Worm (Caenorhabditis elegans) whole organism, L1 larva: Measurements from ENCODE around the gene Y73B6BL.27.

ENCODE experiments used
- C04F5.9 ChIP-seq: sonication (generic microtip); optimal IDR thresholded peaks from 2 replicates; lab custom pipeline; 2016; ENCODE audit warnings: missing genetic modification characterization, missing compliant biosample characterization
- C16A3.4 ChIP-seq: fragments of 150-350 bp; optimal IDR thresholded peaks from 2 replicates; lab custom pipeline; 2014; ENCODE audit warnings: missing biosample characterization, missing genetic modification characterization
- F16B12.6 ChIP-seq: fragments of 150-350 bp; optimal IDR thresholded peaks from 2 replicates; lab custom pipeline; 2014; ENCODE audit warnings: missing biosample characterization, missing genetic modification characterization
- Y116A8C.19 ChIP-seq: sonication (generic microtip); optimal IDR thresholded peaks from 2 replicates; lab custom pipeline; 2016; ENCODE audit warnings: missing compliant biosample characterization, missing genetic modification characterization, borderline replicate concordance
- aha-1 ChIP-seq: fragments of 150-350 bp; optimal IDR thresholded peaks from 2 replicates; lab custom pipeline; 2014; ENCODE audit warnings: missing biosample characterization, missing genetic modification characterization
- alr-1 ChIP-seq: fragments of 200-800 bp; sonication (Bioruptor generic); optimal IDR thresholded peaks from 2 replicates; lab custom pipeline; 2018; ENCODE audit warnings: borderline replicate concordance, mild to moderate bottlenecking, missing genetic modification characterization, missing compliant biosample characterization
- aly-2 ChIP-seq: fragments of 150-350 bp; optimal IDR thresholded peaks from 2 replicates; lab custom pipeline; 2014; ENCODE audit warnings: missing biosample characterization, missing genetic modification characterization
- blmp-1 ChIP-seq: fragments of 150-350 bp; optimal IDR thresholded peaks from 2 replicates; lab custom pipeline; 2014; ENCODE audit warnings: missing biosample characterization, missing genetic modification characterization
- ceh-63 ChIP-seq: fragments of 200-800 bp; sonication (Bioruptor generic); optimal IDR thresholded peaks from 2 replicates; lab custom pipeline; 2018; ENCODE audit warnings: mild to moderate bottlenecking, missing genetic modification characterization, missing compliant biosample characterization
- ceh-82 ChIP-seq, 3 experiments: fragments of 150-350 bp in 1 of 3; sonication (generic microtip) in 2 of 3; optimal IDR thresholded peaks; 2 replicates each; lab custom pipeline; 2014 to 2017; ENCODE audit warnings: missing biosample characterization in 3 of 3, missing genetic modification characterization in 3 of 3
- ceh-88 ChIP-seq: fragments of 200-800 bp; sonication (Bioruptor generic); IDR thresholded peaks from 2 replicates; pipeline ENCODE4 v1.3.6; 2022; ENCODE audit warnings: missing genetic modification characterization, missing compliant biosample characterization
- efl-1 ChIP-seq, 4 experiments: fragments of 150-350 bp; optimal IDR thresholded peaks in 3 of 4; peaks in 1 of 4; 1 replicate in 1 of 4; 2 replicates in 3 of 4; lab custom pipeline; 2014; ENCODE audit warnings: missing biosample characterization in 2 of 4, missing genetic modification characterization in 2 of 4, missing genetic modification reagents in 2 of 4
- egl-13 ChIP-seq: sonication (generic microtip); optimal IDR thresholded peaks from 2 replicates; lab custom pipeline; 2016; ENCODE audit warnings: missing genotype, missing genetic modification reagents, missing genetic modification characterization, missing compliant biosample characterization
- fkh-8 ChIP-seq: sonication (generic microtip); optimal IDR thresholded peaks from 2 replicates; lab custom pipeline; 2016; ENCODE audit warnings: mild to moderate bottlenecking, missing genetic modification characterization, missing compliant biosample characterization
- hlh-17 ChIP-seq: fragments of 200-800 bp; sonication (Bioruptor generic); optimal IDR thresholded peaks from 2 replicates; lab custom pipeline; 2018; ENCODE audit warnings: missing genetic modification characterization, mild to moderate bottlenecking, missing compliant biosample characterization, moderate library complexity, borderline replicate concordance
- hpl-2 ChIP-seq: fragments of 150-350 bp; optimal IDR thresholded peaks from 2 replicates; lab custom pipeline; 2014; ENCODE audit warnings: missing biosample characterization, missing genetic modification reagents, missing genetic modification characterization
- irx-1 ChIP-seq: sonication (generic microtip); optimal IDR thresholded peaks from 2 replicates; lab custom pipeline; 2016; ENCODE audit warnings: missing genetic modification characterization, missing compliant biosample characterization
- isw-1 ChIP-seq: fragments of 200-800 bp; sonication (Bioruptor generic); IDR thresholded peaks from 2 replicates; pipeline ENCODE4 v1.3.6; 2022; ENCODE audit warnings: missing genetic modification characterization, missing compliant biosample characterization
- jun-1 ChIP-seq: fragments of 150-350 bp; optimal IDR thresholded peaks from 2 replicates; lab custom pipeline; 2014; ENCODE audit warnings: missing biosample characterization, missing genetic modification reagents, missing genetic modification characterization
- lin-13 ChIP-seq: fragments of 150-350 bp; optimal IDR thresholded peaks from 2 replicates; lab custom pipeline; 2014; ENCODE audit warnings: missing biosample characterization, missing genetic modification reagents, missing genetic modification characterization
- lin-14 ChIP-seq: fragments of 200-800 bp; sonication (Bioruptor generic); optimal IDR thresholded peaks from 2 replicates; lab custom pipeline; 2018; ENCODE audit warnings: mild to moderate bottlenecking, missing genetic modification characterization, moderate library complexity, missing compliant biosample characterization
- lin-15B ChIP-seq: fragments of 150-350 bp; sonication (generic microtip); optimal IDR thresholded peaks from 3 replicates; lab custom pipeline; 2014; ENCODE audit warnings: missing biosample characterization, missing genetic modification characterization
- lin-35 ChIP-seq, 2 experiments: fragments of 150-350 bp; optimal IDR thresholded peaks; 2 replicates each; lab custom pipeline; 2014; ENCODE audit warnings: missing biosample characterization in 2 of 2, missing genetic modification characterization in 2 of 2, missing genetic modification reagents in 2 of 2
- lir-3 ChIP-seq: sonication (generic microtip); optimal IDR thresholded peaks from 2 replicates; lab custom pipeline; 2016; ENCODE audit warnings: mild to moderate bottlenecking, missing genetic modification characterization, moderate library complexity, missing compliant biosample characterization; ENCODE audit not compliant: poor library complexity
- lsy-2 ChIP-seq, 2 experiments: fragments of 150-350 bp; optimal IDR thresholded peaks; 2 replicates each; lab custom pipeline; 2014; ENCODE audit warnings: missing biosample characterization in 2 of 2, missing genetic modification characterization in 2 of 2
- mab-9 ChIP-seq: fragments of 200-800 bp; sonication (Bioruptor generic); IDR thresholded peaks from 2 replicates; pipeline ENCODE4 v1.3.6; 2022; ENCODE audit warnings: missing genetic modification reagents, missing genetic modification characterization, missing compliant biosample characterization
- mef-2 ChIP-seq: fragments of 150-350 bp; optimal IDR thresholded peaks from 2 replicates; lab custom pipeline; 2014; ENCODE audit warnings: missing biosample characterization, missing genetic modification characterization
- nhr-20 ChIP-seq: sonication (generic microtip); optimal IDR thresholded peaks from 2 replicates; lab custom pipeline; 2016; ENCODE audit warnings: mild to moderate bottlenecking, missing genetic modification characterization, missing compliant biosample characterization
- nhr-71 ChIP-seq: sonication (generic microtip); optimal IDR thresholded peaks from 2 replicates; lab custom pipeline; 2016; ENCODE audit warnings: mild to moderate bottlenecking, missing genetic modification characterization, moderate library complexity, missing compliant biosample characterization
- nhr-76 ChIP-seq: sonication (generic microtip); optimal IDR thresholded peaks from 2 replicates; lab custom pipeline; 2017; ENCODE audit warnings: missing biosample characterization, missing genetic modification characterization
- nhr-77 ChIP-seq: fragments of 150-350 bp; optimal IDR thresholded peaks from 2 replicates; lab custom pipeline; 2014; ENCODE audit warnings: missing biosample characterization, missing genetic modification characterization
- nhr-84 ChIP-seq: sonication (generic microtip); optimal IDR thresholded peaks from 2 replicates; lab custom pipeline; 2017; ENCODE audit warnings: missing biosample characterization, missing genetic modification characterization
- nhr-85 ChIP-seq: sonication (generic microtip); peaks from one replicate; lab custom pipeline; 2016; ENCODE audit warnings: missing genetic modification characterization, inconsistent platforms, missing compliant biosample characterization
- pag-3 ChIP-seq: sonication (generic microtip); optimal IDR thresholded peaks from 2 replicates; lab custom pipeline; 2017; ENCODE audit warnings: missing genetic modification characterization, mild to moderate bottlenecking, missing compliant biosample characterization, antibody characterized with exemption, borderline replicate concordance; ENCODE audit not compliant: insufficient read depth
- pax-3 ChIP-seq: fragments of 200-800 bp; sonication (Bioruptor generic); optimal IDR thresholded peaks from 2 replicates; lab custom pipeline; 2018; ENCODE audit warnings: mild to moderate bottlenecking, missing genetic modification characterization, moderate library complexity, missing compliant biosample characterization
- pqm-1 ChIP-seq: sonication (generic microtip); optimal IDR thresholded peaks from 3 replicates; lab custom pipeline; 2017; ENCODE audit warnings: missing biosample characterization, missing genetic modification characterization
- rnt-1 ChIP-seq: sonication (generic microtip); optimal IDR thresholded peaks from 2 replicates; lab custom pipeline; 2016; ENCODE audit warnings: mild to moderate bottlenecking, missing genetic modification characterization, moderate library complexity, missing compliant biosample characterization
- skn-1 ChIP-seq: fragments of 150-350 bp; optimal IDR thresholded peaks from 2 replicates; lab custom pipeline; 2014; ENCODE audit warnings: missing biosample characterization, missing genetic modification characterization
- sptf-1 ChIP-seq: fragments of 150-350 bp; optimal IDR thresholded peaks from 2 replicates; lab custom pipeline; 2014; ENCODE audit warnings: missing biosample characterization, missing genetic modification characterization
- sup-37 ChIP-seq: fragments of 200-800 bp; sonication (Bioruptor generic); optimal IDR thresholded peaks from 2 replicates; lab custom pipeline; 2018; ENCODE audit warnings: mild to moderate bottlenecking, missing genetic modification characterization, missing compliant biosample characterization
- swsn-7 ChIP-seq: sonication (generic microtip); optimal IDR thresholded peaks from 2 replicates; lab custom pipeline; 2016; ENCODE audit warnings: missing genetic modification characterization, missing compliant biosample characterization
- unc-130 ChIP-seq: fragments of 150-350 bp; optimal IDR thresholded peaks from 2 replicates; lab custom pipeline; 2017; ENCODE audit warnings: missing biosample characterization, missing genetic modification characterization, inconsistent platforms
- unc-86 ChIP-seq: sonication (generic microtip); optimal IDR thresholded peaks from 2 replicates; lab custom pipeline; 2016; ENCODE audit warnings: missing genetic modification characterization, missing compliant biosample characterization
- unc-98 ChIP-seq: fragments of 200-800 bp; sonication (Bioruptor generic); IDR thresholded peaks from 2 replicates; pipeline ENCODE4 v1.3.6; 2022; ENCODE audit warnings: missing genetic modification characterization, missing compliant biosample characterization
- vab-15 ChIP-seq: sonication (generic microtip); optimal IDR thresholded peaks from 2 replicates; lab custom pipeline; 2017; ENCODE audit warnings: missing genotype, mild to moderate bottlenecking, missing genetic modification characterization, missing compliant biosample characterization
- xbp-1 ChIP-seq: sonication (generic microtip); optimal IDR thresholded peaks from 2 replicates; lab custom pipeline; 2016; ENCODE audit warnings: missing genetic modification characterization, missing compliant biosample characterization
- zip-4 ChIP-seq: fragments of 200-800 bp; sonication (Bioruptor generic); optimal IDR thresholded peaks from 2 replicates; lab custom pipeline; 2018; ENCODE audit warnings: mild to moderate bottlenecking, missing genetic modification characterization, moderate library complexity, missing compliant biosample characterization
- ztf-4 ChIP-seq: fragments of 150-350 bp; optimal IDR thresholded peaks from 2 replicates; lab custom pipeline; 2014; ENCODE audit warnings: missing biosample characterization, missing genetic modification characterization

Gene Y73B6BL.27

ce11 chrIV:6480978-6481377, 7.9 kb upstream of the Y73B6BL.27 start (continued):
- no peak for TF ChIP-seq lsy-2 (tag; optimal IDR thresholded peaks at IDR 0.05; lab: Kevin White, UChicago)
- peak; percentile 44 for TF ChIP-seq rnt-1
- no peak for TF ChIP-seq alr-1 (tag; lab: Kevin White, UChicago)
- peak; percentile 43 for TF ChIP-seq nhr-77
- TF ChIP-seq pag-3 = no peak
- no peak for TF ChIP-seq sptf-1
- TF ChIP-seq isw-1 (GFP tag; lab: Robert Waterston, UW) = no peak
- peak; percentile 8 for TF ChIP-seq swsn-7
- TF ChIP-seq lir-3 (tag; lab: Kevin White, UChicago) = no peak
- no peak for TF ChIP-seq pax-3 (tag; lab: Kevin White, UChicago)
- TF ChIP-seq hpl-2 (GFP tag; lab: Kevin White, UChicago) = no peak
- no peak for TF ChIP-seq F16B12.6 (tag; lab: Kevin White, UChicago)
- TF ChIP-seq mef-2 (tag; lab: Kevin White, UChicago) = no peak
- TF ChIP-seq vab-15 = no peak
- no peak for TF ChIP-seq aha-1 (tag; lab: Kevin White, UChicago)
- no peak for TF ChIP-seq jun-1 (tag; lab: Kevin White, UChicago)
- no peak for TF ChIP-seq fkh-8 (tag; lab: Kevin White, UChicago)
- no peak for TF ChIP-seq unc-98 (GFP tag; lab: Robert Waterston, UW)
- no peak for TF ChIP-seq pqm-1 (tag; lab: Kevin White, UChicago)
- no peak for TF ChIP-seq ztf-4 (tag; lab: Kevin White, UChicago)
- no peak for TF ChIP-seq skn-1 (tag; lab: Kevin White, UChicago)
- peak in 1 of 2 experiments; percentile 21 for TF ChIP-seq efl-1 (optimal IDR thresholded peaks at IDR 0.05; lab: Kevin White, UChicago)
- TF ChIP-seq efl-1 (GFP tag; optimal IDR thresholded peaks at IDR 0.05 in 1 of 2; lab: Kevin White, UChicago) = peak in 1 of 2 experiments; percentile 89
- TF ChIP-seq ceh-63 (GFP tag; lab: Kevin White, UChicago) = no peak
- peak; percentile 37 for TF ChIP-seq C16A3.4 (tag; lab: Kevin White, UChicago)
- TF ChIP-seq ceh-82 (tag; optimal IDR thresholded peaks at IDR 0.05; lab: Kevin White, UChicago) = peak in 1 of 3 experiments; percentile 25
- TF ChIP-seq lin-35 (GFP tag; optimal IDR thresholded peaks at IDR 0.05; lab: Kevin White, UChicago) = peak; percentile 23 to 69
- TF ChIP-seq irx-1 (tag; lab: Kevin White, UChicago) = no peak
- no peak for TF ChIP-seq hlh-17
- TF ChIP-seq unc-130 (tag; lab: Kevin White, UChicago) = no peak
- TF ChIP-seq lin-15B = no peak
- no peak for TF ChIP-seq aly-2 (tag; lab: Kevin White, UChicago)
- no peak for TF ChIP-seq nhr-84 (tag; lab: Kevin White, UChicago)
- no peak for TF ChIP-seq sup-37 (GFP tag; lab: Kevin White, UChicago)
- TF ChIP-seq blmp-1 = no peak
- TF ChIP-seq zip-4 (GFP tag; lab: Kevin White, UChicago) = no peak
- no peak for TF ChIP-seq ceh-88 (GFP tag; lab: Robert Waterston, UW)
- no peak for TF ChIP-seq xbp-1
- no peak for TF ChIP-seq lin-13 (GFP tag; lab: Kevin White, UChicago)
- TF ChIP-seq egl-13 (tag; lab: Kevin White, UChicago) = no peak
- TF ChIP-seq C04F5.9 = no peak
- peak; percentile 57 for TF ChIP-seq nhr-85 (tag; lab: Kevin White, UChicago)
- no peak for TF ChIP-seq nhr-76 (tag; lab: Kevin White, UChicago)
- no peak for TF ChIP-seq nhr-71
- TF ChIP-seq nhr-20 (tag; lab: Kevin White, UChicago) = peak; percentile 54
- peak; percentile 29 for TF ChIP-seq lin-14 (GFP tag; lab: Kevin White, UChicago)
- TF ChIP-seq unc-86 = no peak
- no peak for TF ChIP-seq mab-9
- no peak for TF ChIP-seq Y116A8C.19 (tag; lab: Kevin White, UChicago)
- TF ChIP-seq, all 84 proteins: peak for 17
